Fruit fly (Drosophila melanogaster) whole organism, adult: ENCODE results near the gene Gr23a.

Experiments
- CG11617 ChIP-seq: fragments of 200-800 bp; sonication (Bioruptor generic); optimal IDR thresholded peaks from 2 replicates; lab custom pipeline; 2017; ENCODE audit warnings: mild to moderate bottlenecking, missing biosample characterization, missing genetic modification reagents, missing genetic modification characterization
- CG1620 ChIP-seq: fragments of 200-800 bp; sonication (Bioruptor generic); optimal IDR thresholded peaks from 2 replicates; lab custom pipeline; 2016; ENCODE audit warnings: missing biosample characterization, missing genetic modification characterization
- CG33017 ChIP-seq: fragments of 200-800 bp; sonication (Bioruptor generic); optimal IDR thresholded peaks from 2 replicates; lab custom pipeline; 2018; ENCODE audit warnings: missing biosample characterization, mild to moderate bottlenecking, missing genetic modification characterization, moderate library complexity
- CG5204 ChIP-seq: fragments of 200-800 bp; sonication (Bioruptor generic); optimal IDR thresholded peaks from 2 replicates; lab custom pipeline; 2016; ENCODE audit warnings: missing biosample characterization, missing genetic modification characterization
- Clk ChIP-seq: fragments of 200-800 bp; sonication (Bioruptor generic); optimal IDR thresholded peaks from 2 replicates; lab custom pipeline; 2017; ENCODE audit warnings: missing biosample characterization, missing genetic modification characterization
- Crg-1 ChIP-seq: fragments of 200-800 bp; sonication (Bioruptor generic); optimal IDR thresholded peaks from 2 replicates; lab custom pipeline; 2016; ENCODE audit warnings: missing biosample characterization, missing genetic modification characterization
- Hr96 ChIP-seq: fragments of 200-800 bp; sonication (Bioruptor generic); optimal IDR thresholded peaks from 2 replicates; lab custom pipeline; 2016; ENCODE audit warnings: missing biosample characterization, missing genetic modification characterization
- Mnt ChIP-seq: fragments of 200-800 bp; sonication (Bioruptor generic); optimal IDR thresholded peaks from 2 replicates; lab custom pipeline; 2016; ENCODE audit warnings: missing biosample characterization, mild to moderate bottlenecking, missing genetic modification characterization
- bab1 ChIP-seq: fragments of 200-800 bp; sonication (Bioruptor generic); optimal IDR thresholded peaks from 3 replicates; lab custom pipeline; 2019; ENCODE audit warnings: missing biosample characterization, mild to moderate bottlenecking, missing genetic modification characterization, moderate library complexity
- cic ChIP-seq: fragments of 200-800 bp; sonication (Bioruptor generic); optimal IDR thresholded peaks from 2 replicates; lab custom pipeline; 2017; ENCODE audit warnings: missing biosample characterization, mild to moderate bottlenecking, missing genetic modification characterization, moderate library complexity
- kay ChIP-seq: fragments of 200-800 bp; sonication (Bioruptor generic); peaks from one replicate; lab custom pipeline; 2016; ENCODE audit warnings: missing biosample characterization, missing genetic modification characterization, borderline replicate concordance
- ovo ChIP-seq: fragments of 200-800 bp; sonication (Bioruptor generic); optimal IDR thresholded peaks from 2 replicates; lab custom pipeline; 2016; ENCODE audit warnings: missing biosample characterization, missing genetic modification characterization
- pad ChIP-seq: fragments of 200-800 bp; sonication (Bioruptor generic); optimal IDR thresholded peaks from 3 replicates; lab custom pipeline; 2017; ENCODE audit warnings: missing biosample characterization, missing genetic modification characterization, mild to moderate bottlenecking, moderate library complexity, missing genetic modification reagents
- toe ChIP-seq: fragments of 200-800 bp; sonication (Bioruptor generic); optimal IDR thresholded peaks from 2 replicates; lab custom pipeline; 2016; ENCODE audit warnings: missing biosample characterization, missing genetic modification characterization

The Gr23a gene

DNA sequence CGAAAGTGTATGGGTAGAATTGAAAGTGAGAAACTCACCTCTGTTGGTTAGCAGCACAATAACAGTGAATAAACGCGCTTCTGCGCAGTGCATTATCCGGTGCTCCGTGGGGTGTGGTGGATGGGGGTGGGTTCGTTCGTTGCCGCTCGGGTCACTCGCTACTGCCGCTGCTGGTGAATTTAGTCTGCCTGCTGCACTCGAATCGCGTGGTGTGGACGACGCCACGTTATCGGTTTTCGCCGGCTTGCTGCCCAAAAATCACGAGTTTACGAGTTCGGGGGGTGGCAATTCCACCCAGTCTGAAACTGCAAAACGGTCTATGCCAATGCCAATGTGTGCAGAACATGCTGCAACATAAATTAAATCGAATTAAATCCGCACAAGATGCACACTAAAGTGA is 7.9 kb downstream of the Gr23a start, which contains the start of gene Tmtc1:
Gene Tmtc1, plus strand, starts transcription at position 182 of the 400 bp plus-strand sequence.
- TF ChIP-seq kay (GFP tag; lab: Kevin White, UChicago) (no peak), Crg-1 (GFP tag; lab: Kevin White, UChicago) (no peak), Hr96 (GFP tag; lab: Kevin White, UChicago) (no peak), cic (GFP tag; lab: Kevin White, UChicago) (no peak), pad (GFP tag; lab: Kevin White, UChicago) (peak; percentile 15), ovo (no peak), CG11617 (GFP tag; lab: Kevin White, UChicago) (no peak)

DNA sequence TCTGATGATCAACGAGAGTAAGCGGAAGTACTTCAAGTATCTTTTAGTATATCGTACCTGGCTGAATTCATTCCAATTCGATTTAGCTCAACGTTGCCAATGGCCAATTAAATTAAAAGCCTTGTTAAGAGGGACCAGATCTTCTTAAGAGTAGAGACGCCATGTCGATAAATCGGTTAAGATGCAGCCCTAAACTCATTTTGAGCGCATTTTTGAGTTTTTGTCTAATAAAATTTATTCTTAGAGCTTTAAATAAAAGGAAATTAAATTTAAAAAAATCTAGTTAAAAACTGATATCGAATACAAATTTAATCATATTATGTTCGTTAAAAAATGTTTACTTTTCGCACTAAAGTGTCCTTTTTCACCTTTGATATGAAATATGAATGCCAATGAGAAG is 26.7 kb downstream of the Gr23a start, which contains the start of gene Trf5:
Gene Trf5, minus strand, starts transcription at position 101 of the 400 bp plus-strand sequence.
- TF ChIP-seq CG11617 (GFP tag; lab: Kevin White, UChicago) (no peak), toe (GFP tag; lab: Kevin White, UChicago) (no peak), cic (GFP tag; lab: Kevin White, UChicago) (no peak), bab1 (GFP tag; lab: Kevin White, UChicago) (no peak), CG33017 (tag; lab: Kevin White, UChicago) (no peak), kay (GFP tag; lab: Kevin White, UChicago) (no peak), Crg-1 (GFP tag; lab: Kevin White, UChicago) (no peak), CG1620 (GFP tag; lab: Kevin White, UChicago) (no peak), Hr96 (GFP tag; lab: Kevin White, UChicago) (no peak)

DNA sequence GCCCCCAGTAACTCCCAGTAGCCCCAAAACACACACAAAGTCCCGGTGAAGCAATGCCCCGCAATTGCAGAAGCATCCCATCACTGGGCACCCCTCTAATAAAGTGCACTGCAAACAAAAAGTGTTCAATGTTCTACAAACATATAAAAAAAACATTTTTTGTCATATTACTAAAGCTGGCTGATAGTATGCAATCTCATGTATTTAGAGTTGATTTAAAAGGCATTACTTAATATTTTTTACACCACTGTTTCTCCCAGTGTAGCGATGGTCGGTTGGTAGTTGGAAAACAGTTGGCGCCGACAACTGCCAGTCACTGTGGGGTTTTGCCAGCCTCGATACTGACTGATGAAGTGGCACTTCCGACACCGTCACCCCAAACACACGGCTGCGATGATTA is 50.7 kb downstream of the Gr23a start:
- TF ChIP-seq Clk (GFP tag; lab: Kevin White, UChicago) (no peak), ovo (no peak), CG5204 (GFP tag; lab: Kevin White, UChicago) (no peak)

DNA sequence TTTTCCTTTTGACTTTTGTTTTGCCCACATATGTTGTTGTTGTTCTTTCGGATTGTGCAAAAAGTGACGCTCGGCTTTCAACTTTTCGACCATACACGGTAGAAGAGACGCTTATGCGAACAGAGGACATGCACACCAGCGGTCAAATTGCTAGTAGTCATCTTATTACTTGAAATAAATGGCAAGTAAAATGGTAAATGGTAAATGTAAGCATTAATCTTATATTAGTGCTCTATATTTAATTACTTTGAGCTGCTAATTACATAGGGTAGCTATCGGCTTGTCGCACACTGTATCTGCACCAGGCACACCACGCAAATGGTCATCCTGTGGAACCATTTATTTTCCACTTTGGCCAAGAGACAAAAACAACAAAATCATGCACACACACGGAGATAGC is 51.7 kb downstream of the Gr23a start:
- no peak for TF ChIP-seq CG11617 (GFP tag; lab: Kevin White, UChicago)
- no peak for TF ChIP-seq Mnt
- no peak for TF ChIP-seq CG5204 (GFP tag; lab: Kevin White, UChicago)
